Fruit fly (Drosophila melanogaster) whole organism, embryonic: Measurements from ENCODE around the gene CG11920.
A peak's percentile ranks its signal among the peaks of the same experiment; 100 is the strongest.

Source experiments
- CG10543 ChIP-seq: fragments of 200-800 bp; sonication (Bioruptor generic); optimal IDR thresholded peaks from 3 replicates; lab custom pipeline; 2017; ENCODE audit warnings: missing biosample characterization, mild to moderate bottlenecking, missing genetic modification characterization, moderate library complexity
- CG10654 ChIP-seq: fragments of 200-800 bp; sonication (Bioruptor generic); optimal IDR thresholded peaks from 2 replicates; lab custom pipeline; 2016; ENCODE audit warnings: missing biosample characterization, missing genetic modification characterization
- CG13624 ChIP-seq: fragments of 200-800 bp; sonication (Bioruptor generic); optimal IDR thresholded peaks from 2 replicates; lab custom pipeline; 2016; ENCODE audit warnings: missing biosample characterization, missing genetic modification characterization
- CG14014 ChIP-seq: fragments of 200-800 bp; sonication (Bioruptor generic); IDR thresholded peaks from 2 replicates; pipeline ENCODE4 v1.3.6; 2022; ENCODE audit warnings: missing biosample characterization, missing genetic modification characterization
- CG14667 ChIP-seq: fragments of 200-800 bp; sonication (Bioruptor generic); IDR thresholded peaks from 2 replicates; pipeline ENCODE4 v1.3.6; 2022; ENCODE audit warnings: missing biosample characterization, missing genetic modification characterization
- CG14710 ChIP-seq: fragments of 200-800 bp; sonication (Bioruptor generic); optimal IDR thresholded peaks from 3 replicates; lab custom pipeline; 2019; ENCODE audit warnings: missing biosample characterization, mild to moderate bottlenecking, missing genetic modification characterization, moderate library complexity
- CG14860 ChIP-seq: fragments of 200-800 bp; sonication (Bioruptor generic); IDR thresholded peaks from 3 replicates; pipeline ENCODE4 v1.3.6; 2022; ENCODE audit warnings: missing biosample characterization, missing genetic modification characterization; ENCODE audit not compliant: partially characterized antibody
- CG17186 ChIP-seq: fragments of 200-800 bp; sonication (Bioruptor generic); optimal IDR thresholded peaks from 3 replicates; lab custom pipeline; 2017; ENCODE audit warnings: missing biosample characterization, missing genetic modification reagents, missing genetic modification characterization
- CG18011 ChIP-seq: fragments of 200-800 bp; sonication (Bioruptor generic); optimal IDR thresholded peaks from 2 replicates; lab custom pipeline; 2017; ENCODE audit warnings: missing biosample characterization, missing genetic modification characterization, mild to moderate bottlenecking, moderate library complexity, missing genotype
- CG18619 ChIP-seq: fragments of 200-800 bp; sonication (Bioruptor generic); optimal IDR thresholded peaks from 3 replicates; lab custom pipeline; 2017; ENCODE audit warnings: missing biosample characterization, mild to moderate bottlenecking, missing genetic modification characterization
- CG18764 ChIP-seq: fragments of 200-800 bp; sonication (Bioruptor generic); optimal IDR thresholded peaks from 3 replicates; lab custom pipeline; 2016; ENCODE audit warnings: missing biosample characterization, missing genetic modification characterization
- CG2120 ChIP-seq: fragments of 200-800 bp; sonication (Bioruptor generic); optimal IDR thresholded peaks from 3 replicates; lab custom pipeline; 2016; ENCODE audit warnings: missing biosample characterization, missing genetic modification characterization
- CG2678 ChIP-seq: fragments of 200-800 bp; sonication (Bioruptor generic); optimal IDR thresholded peaks from 3 replicates; lab custom pipeline; 2019; ENCODE audit warnings: missing biosample characterization, mild to moderate bottlenecking, missing genetic modification characterization, moderate library complexity
- CG30431 ChIP-seq: fragments of 200-800 bp; sonication (Bioruptor generic); optimal IDR thresholded peaks from 2 replicates; lab custom pipeline; 2017; ENCODE audit warnings: missing biosample characterization, missing genetic modification characterization
- CG3065 ChIP-seq: fragments of 200-800 bp; sonication (Bioruptor generic); optimal IDR thresholded peaks from 2 replicates; lab custom pipeline; 2016; ENCODE audit warnings: missing biosample characterization, missing genetic modification characterization
- CG31388 ChIP-seq: fragments of 200-800 bp; sonication (Bioruptor generic); optimal IDR thresholded peaks from 2 replicates; lab custom pipeline; 2016; ENCODE audit warnings: missing biosample characterization, missing genetic modification characterization
- CG31441 ChIP-seq: fragments of 200-800 bp; sonication (Bioruptor generic); IDR thresholded peaks from 2 replicates; pipeline ENCODE4 v1.3.6; 2022; ENCODE audit warnings: missing biosample characterization, missing genetic modification characterization
- CG3281 ChIP-seq: fragments of 200-800 bp; sonication (Bioruptor generic); optimal IDR thresholded peaks from 3 replicates; lab custom pipeline; 2017; ENCODE audit warnings: missing biosample characterization, mild to moderate bottlenecking, missing genetic modification characterization
- CG34376 ChIP-seq: fragments of 200-800 bp; sonication (Bioruptor generic); optimal IDR thresholded peaks from 2 replicates; lab custom pipeline; 2018; ENCODE audit warnings: missing biosample characterization, mild to moderate bottlenecking, missing genetic modification characterization
- CG4617 ChIP-seq: fragments of 200-800 bp; sonication (Bioruptor generic); optimal IDR thresholded peaks from 3 replicates; lab custom pipeline; 2016; ENCODE audit warnings: missing biosample characterization, missing genetic modification characterization, borderline replicate concordance
- CG6254 ChIP-seq: fragments of 200-800 bp; sonication (Bioruptor generic); optimal IDR thresholded peaks from 3 replicates; lab custom pipeline; 2017; ENCODE audit warnings: mild to moderate bottlenecking, missing biosample characterization, missing genetic modification reagents, missing genetic modification characterization
- CG8924 ChIP-seq: fragments of 200-800 bp; optimal IDR thresholded peaks from 3 replicates; lab custom pipeline; 2019; ENCODE audit warnings: missing biosample characterization, mild to moderate bottlenecking, missing genetic modification characterization, moderate library complexity
- CG8944 ChIP-seq: fragments of 200-800 bp; sonication (Bioruptor generic); optimal IDR thresholded peaks from 3 replicates; lab custom pipeline; 2016; ENCODE audit warnings: missing biosample characterization, missing genetic modification characterization
- CG9727 ChIP-seq: fragments of 200-800 bp; sonication (Bioruptor generic); optimal IDR thresholded peaks from 3 replicates; lab custom pipeline; 2017; ENCODE audit warnings: missing biosample characterization, mild to moderate bottlenecking, missing genetic modification characterization
- Doc3 ChIP-seq: fragments of 200-800 bp; sonication (Bioruptor generic); IDR thresholded peaks from 3 replicates; pipeline ENCODE4 v1.3.6; 2022; ENCODE audit warnings: missing biosample characterization, missing genetic modification characterization; ENCODE audit not compliant: partially characterized antibody
- E2f2 ChIP-seq: fragments of 200-800 bp; sonication (Bioruptor generic); IDR thresholded peaks from 2 replicates; pipeline ENCODE4 v1.3.6; 2022; ENCODE audit warnings: missing biosample characterization, missing genetic modification characterization
- Eip74EF ChIP-seq, 2 experiments: fragments of 200-800 bp in 1 of 2; fragments of >200 bp in 1 of 2; sonication (Bioruptor generic) in 1 of 2; optimal IDR thresholded peaks; 2 replicates each; lab custom pipeline; 2017 to 2019; ENCODE audit warnings: missing biosample characterization in 2 of 2, missing genetic modification characterization in 2 of 2, mild to moderate bottlenecking in 1 of 2, moderate library complexity in 1 of 2
- HmgZ ChIP-seq: fragments of 200-800 bp; sonication (Bioruptor generic); optimal IDR thresholded peaks from 2 replicates; lab custom pipeline; 2018; ENCODE audit warnings: missing biosample characterization, mild to moderate bottlenecking, missing genetic modification characterization
- Lhr ChIP-seq: fragments of 200-800 bp; sonication (Bioruptor generic); optimal IDR thresholded peaks from 3 replicates; lab custom pipeline; 2017; ENCODE audit warnings: mild to moderate bottlenecking, missing biosample characterization, missing genetic modification reagents, missing genetic modification characterization
- MBD-R2 ChIP-seq: fragments of 200-800 bp; sonication (Bioruptor generic); IDR thresholded peaks from 2 replicates; pipeline ENCODE4 v1.3.6; 2022; ENCODE audit warnings: missing biosample characterization, missing genetic modification characterization
- Ssrp ChIP-seq: fragments of 200-800 bp; sonication (Bioruptor generic); optimal IDR thresholded peaks from 2 replicates; lab custom pipeline; 2018; ENCODE audit warnings: missing biosample characterization, mild to moderate bottlenecking, missing genetic modification characterization, moderate library complexity
- Taf1 ChIP-seq: fragments of 200-800 bp; sonication (Bioruptor generic); IDR thresholded peaks from 2 replicates; pipeline ENCODE4 v1.3.6; 2022; ENCODE audit warnings: missing biosample characterization, missing genetic modification characterization
- Vsx1 ChIP-seq: fragments of 200-800 bp; sonication (Bioruptor generic); optimal IDR thresholded peaks from 2 replicates; lab custom pipeline; 2017; ENCODE audit warnings: missing biosample characterization, mild to moderate bottlenecking, missing genetic modification characterization, missing genetic modification reagents
- YL-1 ChIP-seq: fragments of 200-800 bp; sonication (Bioruptor generic); optimal IDR thresholded peaks from 3 replicates; lab custom pipeline; 2017; ENCODE audit warnings: missing biosample characterization, mild to moderate bottlenecking, missing genetic modification characterization
- ap ChIP-seq: fragments of 200-800 bp; sonication (Bioruptor generic); IDR thresholded peaks from 2 replicates; pipeline ENCODE4 v1.3.6; 2022; ENCODE audit warnings: missing biosample characterization, missing genetic modification characterization
- chinmo ChIP-seq: fragments of 200-800 bp; sonication (Bioruptor generic); IDR thresholded peaks from 4 replicates; pipeline ENCODE4 v1.3.6; 2022; ENCODE audit warnings: missing biosample characterization, missing genetic modification characterization; ENCODE audit not compliant: partially characterized antibody
- dmrt99B ChIP-seq: fragments of 200-800 bp; sonication (Bioruptor generic); optimal IDR thresholded peaks from 2 replicates; lab custom pipeline; 2018; ENCODE audit warnings: missing biosample characterization, mild to moderate bottlenecking, missing genetic modification characterization, moderate library complexity
- en ChIP-seq: fragments of 200-800 bp; sonication (Bioruptor generic); optimal IDR thresholded peaks from 2 replicates; lab custom pipeline; 2016; ENCODE audit warnings: missing biosample characterization, missing genetic modification characterization
- fd64A ChIP-seq: fragments of 200-800 bp; sonication (Bioruptor generic); optimal IDR thresholded peaks from 3 replicates; lab custom pipeline; 2018; ENCODE audit warnings: missing biosample characterization, mild to moderate bottlenecking, missing genetic modification characterization
- fru ChIP-seq: fragments of >200 bp; optimal IDR thresholded peaks from 2 replicates; lab custom pipeline; 2017
- gro ChIP-seq: fragments of 200-800 bp; sonication (Bioruptor generic); optimal IDR thresholded peaks from 2 replicates; lab custom pipeline; 2016; ENCODE audit warnings: missing biosample characterization, missing genetic modification characterization
- prd ChIP-seq, 3 experiments: fragments of >200 bp in 2 of 3; fragments of 200-800 bp in 1 of 3; sonication (Bioruptor generic) in 1 of 3; optimal IDR thresholded peaks in 2 of 3; IDR thresholded peaks in 1 of 3; 2 replicates in 2 of 3; 3 replicates in 1 of 3; pipeline versions ENCODE4 v1.3.6 to Lab custom; 2017 to 2022; ENCODE audit warnings: missing biosample characterization in 1 of 3, missing genetic modification characterization in 1 of 3
- pum ChIP-seq: fragments of 200-800 bp; sonication (Bioruptor generic); optimal IDR thresholded peaks from 2 replicates; lab custom pipeline; 2016; ENCODE audit warnings: missing biosample characterization, missing genetic modification characterization
- row ChIP-seq: fragments of 200-800 bp; sonication (Bioruptor generic); IDR thresholded peaks from 3 replicates; pipeline ENCODE4 v1.3.6; 2022; ENCODE audit warnings: missing biosample characterization, missing genetic modification characterization
- salm ChIP-seq: fragments of 200-800 bp; sonication (Bioruptor generic); optimal IDR thresholded peaks from 2 replicates; lab custom pipeline; 2018; ENCODE audit warnings: missing biosample characterization, mild to moderate bottlenecking, missing genetic modification characterization
- slbo ChIP-seq: fragments of 200-800 bp; sonication (Bioruptor generic); IDR thresholded peaks from 2 replicates; pipeline ENCODE4 v1.3.6; 2022; ENCODE audit warnings: missing biosample characterization, missing genetic modification characterization
- unc-4 ChIP-seq: fragments of 200-800 bp; sonication (Bioruptor generic); IDR thresholded peaks from 2 replicates; pipeline ENCODE4 v1.3.6; 2022; ENCODE audit warnings: missing biosample characterization, missing genetic modification characterization; ENCODE audit not compliant: partially characterized antibody
- unpg ChIP-seq: fragments of 200-800 bp; sonication (Bioruptor generic); optimal IDR thresholded peaks from 3 replicates; lab custom pipeline; 2018; ENCODE audit warnings: missing biosample characterization, mild to moderate bottlenecking, missing genetic modification characterization, moderate library complexity
- vvl ChIP-seq: fragments of 200-800 bp; sonication (Bioruptor generic); IDR thresholded peaks from 2 replicates; pipeline ENCODE4 v1.3.6; 2022; ENCODE audit warnings: missing biosample characterization, missing genetic modification characterization
- zen ChIP-seq: fragments of 200-800 bp; sonication (Bioruptor generic); optimal IDR thresholded peaks from 3 replicates; lab custom pipeline; 2018; ENCODE audit warnings: missing biosample characterization, mild to moderate bottlenecking, missing genetic modification characterization, moderate library complexity

Gene CG11920

DNA sequence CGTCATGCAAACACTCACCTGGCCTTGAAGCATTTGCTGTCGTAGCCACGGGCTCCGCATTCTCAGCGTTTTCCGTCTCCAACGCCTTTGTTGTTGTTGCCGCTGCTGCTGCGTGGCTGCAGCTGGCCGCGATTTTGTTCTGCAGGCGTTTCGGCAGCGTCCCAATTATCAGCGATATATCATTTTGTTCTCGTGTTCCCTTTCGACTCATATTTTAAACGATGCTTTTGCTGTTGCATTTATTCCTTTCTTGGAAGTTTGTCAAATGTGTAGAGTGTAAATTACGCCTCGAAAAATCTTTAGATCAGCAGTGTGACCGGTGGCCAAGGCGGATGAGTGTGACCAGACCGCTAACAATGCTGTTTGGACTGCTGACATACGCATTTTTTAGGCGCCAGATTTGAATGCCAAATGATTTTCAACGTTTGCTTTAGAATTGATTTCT is 41.5 kb upstream of the CG11920 start, which contains the start of gene Smg6 (continued):
- TF ChIP-seq CG18619 (GFP tag; lab: Kevin White, UChicago), result no peak
- TF ChIP-seq Doc3 (GFP tag; lab: Robert Waterston, UW), result no peak
- no peak for TF ChIP-seq CG10654 (GFP tag; lab: Kevin White, UChicago)
- no peak for TF ChIP-seq CG18764 (GFP tag; lab: Kevin White, UChicago)
- no peak for TF ChIP-seq Vsx1
- no peak for TF ChIP-seq CG14667 (GFP tag; lab: Robert Waterston, UW)
- no peak for TF ChIP-seq CG2120
- TF ChIP-seq CG34376, result peak; percentile 49
- TF ChIP-seq CG14710 (tag; lab: Kevin White, UChicago), result peak; percentile 49
- no peak for TF ChIP-seq pum (GFP tag; lab: Kevin White, UChicago)
- TF ChIP-seq CG31441 (GFP tag; lab: Robert Waterston, UW), result no peak
- TF ChIP-seq en (GFP tag; lab: Kevin White, UChicago), result no peak
- no peak for TF ChIP-seq CG3065 (GFP tag; lab: Kevin White, UChicago)
- TF ChIP-seq gro (GFP tag; lab: Kevin White, UChicago), result no peak
- no peak for TF ChIP-seq Taf1 (GFP tag; lab: Robert Waterston, UW)
- TF ChIP-seq CG14860, result no peak
- TF ChIP-seq ap (GFP tag; lab: Robert Waterston, UW), result no peak
- TF ChIP-seq vvl (GFP tag; lab: Robert Waterston, UW), result no peak
- no peak for TF ChIP-seq CG9727
- TF ChIP-seq CG30431 (GFP tag; lab: Kevin White, UChicago), result no peak
- TF ChIP-seq CG4617, result peak; percentile 91
- TF ChIP-seq CG8944 (GFP tag; lab: Kevin White, UChicago), result no peak
- TF ChIP-seq fd64A (GFP tag; lab: Kevin White, UChicago), result no peak
- TF ChIP-seq CG8924 (tag; lab: Kevin White, UChicago), result no peak
- TF ChIP-seq fru (lab: Kevin White, UChicago), result no peak
- TF ChIP-seq CG31388, result no peak
- TF ChIP-seq CG17186 (GFP tag; lab: Kevin White, UChicago), result peak; percentile 59
- no peak for TF ChIP-seq chinmo (GFP tag; lab: Robert Waterston, UW)
- TF ChIP-seq CG6254 (GFP tag; lab: Kevin White, UChicago), result no peak
- peak; percentile 96 for TF ChIP-seq E2f2 (GFP tag; lab: Robert Waterston, UW)
- TF ChIP-seq zen, result peak; percentile 22
- TF ChIP-seq prd (optimal IDR thresholded peaks at IDR 0.05; lab: Kevin White, UChicago), result no peak
- no peak for TF ChIP-seq prd (GFP tag; IDR thresholded peaks at IDR 0.05; lab: Robert Waterston, UW)
- peak; percentile 28 for TF ChIP-seq HmgZ (tag; lab: Kevin White, UChicago)
- 0 out of 2 replicates have a peak, but pooled peaks have one; percentile 20 for TF ChIP-seq unc-4 (GFP tag; lab: Robert Waterston, UW)
- 0 out of 2 replicates have a peak, but pooled peaks have one; percentile 31 for TF ChIP-seq MBD-R2 (GFP tag; lab: Robert Waterston, UW)
- peak; percentile 99 for TF ChIP-seq YL-1 (GFP tag; lab: Kevin White, UChicago)
- no peak for TF ChIP-seq Lhr (GFP tag; lab: Kevin White, UChicago)
- no peak for TF ChIP-seq CG3281 (GFP tag; lab: Kevin White, UChicago)
- TF ChIP-seq unpg, result no peak
- no peak for TF ChIP-seq CG2678 (tag; lab: Kevin White, UChicago)
- no peak for TF ChIP-seq CG14014 (GFP tag; lab: Robert Waterston, UW)
- TF ChIP-seq Eip74EF (GFP tag; optimal IDR thresholded peaks at IDR 0.05; lab: Kevin White, UChicago), result no peak
- no peak for TF ChIP-seq dmrt99B (tag; lab: Kevin White, UChicago)
- TF ChIP-seq slbo (GFP tag; lab: Robert Waterston, UW), result no peak
- TF ChIP-seq salm, result no peak
- TF ChIP-seq CG18011 (GFP tag; lab: Kevin White, UChicago), result no peak
- peak; percentile 89 for TF ChIP-seq CG13624 (GFP tag; lab: Kevin White, UChicago)
- TF ChIP-seq CG10543 (GFP tag; lab: Kevin White, UChicago), result no peak
- no peak for TF ChIP-seq Ssrp
- TF ChIP-seq row (GFP tag; lab: Robert Waterston, UW), result no peak; the same call in 2 of the 3 replicates
